Worm (Caenorhabditis elegans) whole organism, L4/young adult: ENCODE measurements around the gene C33H5.13.

ENCODE experiments used
- W03F9.2 ChIP-seq: fragments of 150-350 bp; optimal IDR thresholded peaks from 2 replicates; lab custom pipeline; 2014; ENCODE audit warnings: missing biosample characterization, missing genetic modification characterization
- dao-5 ChIP-seq: sonication (generic microtip); optimal IDR thresholded peaks from 2 replicates; lab custom pipeline; 2016; ENCODE audit warnings: missing genotype, missing genetic modification characterization, moderate library complexity, missing compliant biosample characterization
- him-1 ChIP-seq: sonication (generic microtip); optimal IDR thresholded peaks from 2 replicates; lab custom pipeline; 2016; ENCODE audit warnings: missing genotype, missing genetic modification reagents, missing genetic modification characterization, missing compliant biosample characterization

C33H5.13 gene

DNA sequence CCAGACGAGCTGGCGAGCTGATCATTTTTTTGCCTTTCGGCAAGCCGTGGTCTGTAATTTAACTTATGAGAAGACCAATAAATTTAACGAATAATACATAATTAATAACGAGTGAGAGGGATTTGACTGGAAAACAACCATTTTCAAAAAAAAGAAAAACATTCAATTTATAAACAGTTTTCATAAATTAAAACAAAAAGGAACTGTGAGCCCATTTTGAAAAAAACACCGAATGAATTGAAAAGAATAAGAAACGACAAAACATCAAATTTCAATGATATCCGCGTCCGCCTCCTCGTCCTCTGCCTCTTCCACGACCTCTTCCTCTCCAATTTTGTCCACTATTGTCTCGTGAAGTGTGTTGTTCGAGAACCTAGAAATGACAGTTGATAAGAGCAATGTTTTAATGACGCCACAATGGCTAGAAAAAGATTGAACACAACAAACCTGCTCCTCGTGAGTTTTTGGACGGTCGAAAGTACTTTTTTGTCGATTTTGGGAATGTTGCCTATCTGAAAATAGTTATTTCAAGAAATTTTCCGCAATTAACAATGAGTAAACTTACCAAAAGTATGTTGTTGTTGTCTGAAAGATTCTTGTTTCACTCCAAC, 8.2 kb downstream of the C33H5.13 start, which contains the start of gene tag-321:
tag-321 (minus strand) TSS at position 51 of the 611 bp plus-strand sequence.
- TF ChIP-seq him-1 (tag; lab: Kevin White, UChicago): no peak
- TF ChIP-seq dao-5 (tag; lab: Kevin White, UChicago): no peak
- TF ChIP-seq W03F9.2: no peak

DNA sequence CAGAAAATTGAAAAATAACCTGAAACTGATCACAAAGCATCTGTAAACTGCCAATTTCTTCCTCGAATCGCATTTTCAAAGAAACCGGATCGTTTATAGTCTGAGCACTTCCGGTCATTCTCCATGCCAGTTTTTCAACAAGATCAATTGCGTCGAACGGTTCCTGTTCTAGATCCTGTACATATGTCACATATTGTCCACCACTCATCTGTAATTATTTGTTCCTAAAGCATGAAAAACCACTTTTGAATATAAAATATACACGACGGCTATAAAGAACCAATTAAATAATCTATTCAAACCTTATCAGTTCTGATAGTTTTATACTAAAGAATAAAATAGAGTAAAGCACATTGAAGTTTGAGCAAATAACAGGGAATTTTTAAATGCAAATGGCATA, 9.8 kb downstream of the C33H5.13 start, which contains the start of gene sec-10:
sec-10 (minus strand) TSS at position 208 of the 400 bp plus-strand sequence.
- TF ChIP-seq him-1 (tag; lab: Kevin White, UChicago): no peak
- TF ChIP-seq W03F9.2: no peak
- no peak for TF ChIP-seq dao-5 (tag; lab: Kevin White, UChicago)

DNA sequence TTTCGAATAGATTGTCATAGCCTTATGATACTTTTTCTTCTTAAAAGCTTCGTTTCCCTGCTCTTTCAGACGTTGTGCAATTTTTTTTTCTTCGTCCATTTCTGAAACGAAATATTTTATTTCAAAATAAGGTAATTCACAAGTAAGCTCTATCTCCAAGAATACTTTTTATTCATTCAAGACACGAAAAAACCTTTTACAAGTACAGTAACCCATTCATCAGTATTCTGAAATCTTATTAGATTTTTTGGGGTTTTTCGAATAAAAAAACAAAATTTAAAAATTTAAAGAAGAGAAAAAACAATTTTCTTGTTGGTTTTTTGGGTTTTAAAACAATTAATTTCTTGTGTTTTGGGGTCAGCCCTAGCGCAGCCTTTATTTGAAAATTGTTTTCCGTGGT, 13.2 kb downstream of the C33H5.13 start, which contains the start of gene rpap-3:
rpap-3 (minus strand) TSS at position 101 of the 400 bp plus-strand sequence.
- TF ChIP-seq him-1 (tag; lab: Kevin White, UChicago) (no peak), W03F9.2 (no peak)

DNA sequence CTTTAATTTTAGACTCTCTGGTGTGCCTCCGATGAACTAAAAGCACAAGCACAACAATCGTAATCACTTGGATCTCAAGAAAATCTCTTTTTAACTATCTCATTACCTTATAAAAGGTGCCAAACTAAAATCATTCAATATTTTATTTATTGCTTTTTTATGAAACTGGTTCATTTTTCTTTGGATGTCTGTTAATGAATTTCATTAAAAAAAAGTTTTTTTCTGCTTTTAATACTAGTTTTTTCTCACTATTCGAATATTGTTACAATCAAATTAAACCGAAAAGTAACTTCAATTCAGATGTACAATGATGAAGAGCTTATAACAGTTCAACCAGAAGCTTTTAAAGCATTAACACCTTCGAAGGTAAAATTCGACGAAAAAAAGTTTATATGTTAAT, 16.3 kb downstream of the C33H5.13 start, which contains the start of gene swd-2.1:
swd-2.1 (plus strand) TSS at position 301 of the 400 bp plus-strand sequence.
- TF ChIP-seq W03F9.2: no peak
- TF ChIP-seq dao-5 (tag; lab: Kevin White, UChicago): no peak
- no peak for TF ChIP-seq him-1 (tag; lab: Kevin White, UChicago)

DNA sequence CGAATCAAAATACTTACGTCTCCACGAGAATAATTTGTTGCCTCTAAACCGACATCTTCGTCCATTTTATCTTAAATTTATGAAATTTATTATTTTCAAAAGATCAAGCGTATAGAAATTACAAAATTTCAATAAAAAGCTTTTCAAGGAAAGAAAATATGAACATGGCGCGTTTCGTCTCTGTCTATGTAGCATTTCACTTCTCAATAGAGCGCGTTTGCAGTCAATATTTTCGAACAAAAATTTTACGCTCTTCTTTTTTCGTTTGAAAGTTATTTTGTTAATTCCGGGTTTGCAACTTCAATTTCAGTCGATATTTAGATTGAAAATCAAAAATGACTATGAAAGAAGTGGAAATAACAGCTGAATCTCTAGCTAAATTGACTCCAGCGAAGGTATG, 17.9 kb downstream of the C33H5.13 start, which contains the start of the genes hcf-1 and swd-2.2:
hcf-1 (minus strand) TSS at position 70 of the 400 bp plus-strand sequence.
swd-2.2 (plus strand) TSS at position 206 of the 400 bp plus-strand sequence.
- TF ChIP-seq dao-5 (tag; lab: Kevin White, UChicago) (no peak), him-1 (tag; lab: Kevin White, UChicago) (no peak), W03F9.2 (peak; percentile 46)

DNA sequence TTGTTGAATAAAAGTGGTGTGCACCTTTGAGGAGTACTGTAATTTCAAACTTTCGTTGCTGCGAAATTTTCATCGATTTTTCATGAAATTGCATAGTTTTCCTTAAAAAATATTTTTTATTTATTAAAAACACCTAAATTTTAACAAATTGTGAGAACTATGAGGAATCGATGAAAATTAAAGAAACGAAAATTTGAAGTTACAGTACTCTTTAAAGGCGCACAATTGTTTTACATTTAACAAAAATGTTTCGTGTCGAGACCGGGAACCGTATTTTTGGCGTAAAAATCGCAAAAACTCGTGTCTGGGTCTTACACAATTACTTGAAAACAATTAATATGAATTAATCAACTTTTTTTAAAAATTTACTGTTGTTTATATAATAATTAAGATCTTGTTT, 21.9 kb downstream of the C33H5.13 start, which contains the start of gene rdl-1:
rdl-1 (minus strand) TSS at position 101 of the 400 bp plus-strand sequence.
- TF ChIP-seq W03F9.2 (no peak), him-1 (tag; lab: Kevin White, UChicago) (no peak), dao-5 (tag; lab: Kevin White, UChicago) (no peak)

DNA sequence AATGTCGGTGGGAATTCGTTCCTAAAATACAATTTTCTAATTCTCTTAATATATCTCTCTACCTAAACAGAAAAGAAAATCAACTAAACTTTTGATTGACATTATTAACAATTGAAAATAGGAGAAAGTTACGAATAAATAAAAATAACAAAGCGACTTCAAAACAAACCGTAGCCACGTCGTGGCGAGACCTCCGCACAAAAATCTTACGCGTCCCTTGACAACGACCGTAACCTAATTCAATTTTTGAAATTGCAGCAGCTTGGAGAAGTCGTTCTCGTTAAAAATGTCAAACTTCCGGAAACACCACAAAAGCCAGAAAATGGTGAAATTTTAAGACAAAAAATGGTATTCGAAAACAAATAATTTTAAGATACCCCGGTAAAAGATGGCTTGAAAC, 27.7 kb downstream of the C33H5.13 start:
- peak; percentile 37 for TF ChIP-seq W03F9.2
- TF ChIP-seq him-1 (tag; lab: Kevin White, UChicago): no peak
- no peak for TF ChIP-seq dao-5 (tag; lab: Kevin White, UChicago)

DNA sequence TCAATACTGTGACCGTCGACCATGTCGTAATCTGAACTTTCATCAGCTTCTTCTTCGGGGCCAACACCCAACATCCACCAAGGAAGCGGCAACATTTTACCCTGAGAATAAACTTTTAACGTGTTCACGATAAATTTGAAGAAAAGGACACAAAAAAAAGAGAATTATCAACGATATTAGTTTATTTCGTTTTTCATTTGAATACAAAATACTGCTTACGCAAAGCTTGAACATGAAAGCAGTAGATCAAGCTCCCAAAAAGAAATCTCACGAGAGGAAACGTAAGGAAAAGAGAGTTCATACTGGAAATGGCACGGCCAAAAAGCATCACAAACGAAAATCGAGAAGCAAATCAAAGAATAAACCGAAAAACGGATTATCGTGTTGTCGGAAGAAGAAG, 28.3 kb downstream of the C33H5.13 start, which contains the start of the genes C46A5.6 and C46A5.1:
C46A5.6 (minus strand) TSS at position 101 of the 400 bp plus-strand sequence.
C46A5.1 (plus strand) TSS at position 184 of the 400 bp plus-strand sequence.
- TF ChIP-seq him-1 (tag; lab: Kevin White, UChicago) (no peak), dao-5 (tag; lab: Kevin White, UChicago) (no peak), W03F9.2 (no peak)

DNA sequence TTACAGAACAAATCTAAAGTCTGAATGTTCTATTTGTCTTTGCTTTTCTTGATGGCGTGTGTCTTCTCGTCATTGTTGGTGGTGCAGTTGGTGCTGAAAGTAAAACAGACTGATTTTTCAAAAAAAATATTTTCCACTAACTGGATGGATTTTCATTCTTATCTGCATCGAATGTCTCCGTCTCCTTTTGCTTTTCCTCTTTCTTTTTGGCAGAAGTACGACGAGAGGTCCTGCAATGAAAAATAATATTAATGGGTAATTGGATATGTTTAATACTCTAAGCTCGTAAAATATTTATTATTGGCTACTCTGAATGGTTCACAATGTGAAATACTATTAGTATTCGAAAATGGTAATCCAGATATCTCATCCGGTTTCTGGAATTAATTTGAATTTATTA, 31.9 kb downstream of the C33H5.13 start, which contains the start of gene del-7:
del-7 (plus strand) TSS at position 301 of the 400 bp plus-strand sequence.
- TF ChIP-seq dao-5 (tag; lab: Kevin White, UChicago) (no peak), him-1 (tag; lab: Kevin White, UChicago) (no peak), W03F9.2 (no peak)

DNA sequence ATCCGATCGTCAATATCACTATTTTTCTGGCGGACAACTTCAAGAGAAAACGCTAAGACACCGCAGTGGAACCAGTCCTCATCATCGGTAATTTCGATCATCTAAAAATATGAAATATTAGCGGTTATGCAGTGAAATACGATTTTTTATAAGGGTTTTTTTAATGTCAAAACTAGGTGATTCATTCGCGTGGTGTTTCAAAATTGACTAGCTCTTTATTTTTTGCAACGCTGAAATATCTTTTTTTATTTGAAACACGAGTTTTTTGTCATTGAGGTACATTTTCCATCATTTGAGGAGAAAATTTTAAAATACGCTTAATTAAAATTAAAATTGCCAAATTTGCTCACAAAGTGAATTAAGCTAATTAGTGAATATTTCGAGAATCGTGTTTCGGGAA, 32.5 kb downstream of the C33H5.13 start, which contains the start of gene dsb-3:
dsb-3 (minus strand) TSS at position 101 of the 400 bp plus-strand sequence.
- TF ChIP-seq him-1 (tag; lab: Kevin White, UChicago) (no peak), W03F9.2 (no peak), dao-5 (tag; lab: Kevin White, UChicago) (no peak)

DNA sequence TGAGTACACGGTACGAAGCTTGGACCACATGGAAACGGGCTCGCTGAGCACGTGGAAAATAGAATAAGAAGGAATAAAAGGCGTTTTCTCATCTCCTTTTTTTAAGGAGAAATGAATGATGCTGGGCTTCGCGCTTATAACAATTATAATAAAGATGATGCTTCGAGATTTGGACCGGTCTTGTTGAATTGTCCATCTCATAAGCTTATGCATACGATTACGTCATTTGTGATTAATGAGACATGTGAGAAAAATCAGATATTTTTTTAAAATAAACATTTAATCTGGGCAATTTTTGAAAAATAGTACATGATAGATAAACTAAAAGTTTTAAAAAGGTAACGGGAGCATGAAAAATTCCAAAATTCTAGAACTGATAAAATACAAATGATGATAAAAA, 34.8 kb downstream of the C33H5.13 start, which contains the start of gene C46A5.4:
C46A5.4 (minus strand) TSS at position 101 of the 400 bp plus-strand sequence.
- no peak for TF ChIP-seq W03F9.2
- no peak for TF ChIP-seq dao-5 (tag; lab: Kevin White, UChicago)
- TF ChIP-seq him-1 (tag; lab: Kevin White, UChicago): no peak

DNA sequence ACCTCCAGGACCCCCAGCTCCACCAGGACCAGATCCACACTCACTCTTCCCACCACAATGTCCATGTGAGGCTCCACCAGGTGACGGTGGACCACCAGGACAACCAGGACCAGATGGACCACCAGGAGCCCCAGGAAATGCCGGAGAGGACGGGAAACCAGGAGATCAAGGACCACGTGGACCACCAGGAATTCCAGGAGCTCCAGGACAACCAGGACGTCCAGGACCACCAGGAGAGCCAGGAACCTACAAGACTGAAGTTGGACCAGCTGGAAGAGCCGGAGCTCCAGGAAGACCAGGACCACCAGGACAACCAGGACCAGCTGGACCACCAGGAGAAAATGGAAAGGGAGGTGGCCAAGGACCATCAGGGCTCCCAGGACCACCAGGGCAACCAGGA, 37.9 kb downstream of the C33H5.13 start:
- TF ChIP-seq him-1 (tag; lab: Kevin White, UChicago) (no peak), dao-5 (tag; lab: Kevin White, UChicago) (no peak), W03F9.2 (no peak)

DNA sequence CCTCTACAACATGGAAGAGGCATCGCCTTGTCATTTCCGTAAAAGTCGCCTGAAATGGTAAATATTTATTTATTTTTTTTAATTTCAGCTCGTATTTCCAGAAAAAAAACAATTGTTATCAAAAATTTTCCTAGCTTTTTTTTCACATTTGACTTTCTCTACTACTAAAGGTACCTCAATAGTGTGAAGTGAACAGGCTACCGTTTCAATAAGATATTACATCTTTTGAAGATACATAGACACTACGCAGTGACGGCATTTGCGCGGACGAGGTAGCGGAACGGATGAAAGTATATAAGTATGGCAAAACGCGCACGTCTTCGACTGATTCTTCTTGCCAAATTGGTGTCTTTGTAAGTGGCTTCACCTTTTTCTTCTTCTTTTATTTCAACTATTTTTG, 39.0 kb downstream of the C33H5.13 start, which contains the start of gene col-14:
col-14 (plus strand) TSS at position 301 of the 400 bp plus-strand sequence.
- no peak for TF ChIP-seq him-1 (tag; lab: Kevin White, UChicago)

DNA sequence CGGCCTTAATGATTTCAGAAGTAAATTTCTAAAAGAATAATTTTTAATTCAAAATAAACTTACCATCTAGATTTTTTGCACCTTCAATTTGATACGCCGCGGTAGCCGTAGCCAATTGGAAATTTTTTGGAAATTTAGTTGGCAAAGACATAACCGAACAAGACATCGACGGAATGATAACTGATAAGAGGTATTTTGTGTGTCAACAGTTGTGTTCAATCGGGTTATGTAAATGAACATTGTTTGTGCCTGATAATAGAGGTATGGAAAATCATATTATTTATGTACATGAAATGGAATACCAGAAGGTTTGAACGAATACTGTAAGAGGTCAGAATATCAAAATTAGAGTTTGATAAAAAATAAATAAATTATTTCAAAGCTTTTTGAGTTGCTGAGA, 44.2 kb downstream of the C33H5.13 start, which contains the start of gene klo-1:
klo-1 (minus strand) TSS at position 388 of the 400 bp plus-strand sequence.
- no peak for TF ChIP-seq him-1 (tag; lab: Kevin White, UChicago)
- TF ChIP-seq dao-5 (tag; lab: Kevin White, UChicago): no peak
- no peak for TF ChIP-seq W03F9.2
